Fruit fly (Drosophila melanogaster) whole organism, embryonic: ENCODE measurements around the gene CG15914.
A peak's percentile ranks its signal among the peaks of the same experiment; 100 is the strongest.

Experiments
- BEAF-32 ChIP-seq: fragments of 200-800 bp; sonication (Bioruptor generic); optimal IDR thresholded peaks from 3 replicates; lab custom pipeline; 2017; ENCODE audit warnings: missing biosample characterization, missing genetic modification characterization, mild to moderate bottlenecking, moderate library complexity, missing genetic modification reagents
- Bgb ChIP-seq: fragments of 200-800 bp; sonication (Bioruptor generic); IDR thresholded peaks from 2 replicates; pipeline ENCODE4 v1.3.6; 2022; ENCODE audit warnings: missing biosample characterization, missing genetic modification characterization; ENCODE audit not compliant: partially characterized antibody
- CG12071 ChIP-seq: fragments of 200-800 bp; sonication (Bioruptor generic); optimal IDR thresholded peaks from 3 replicates; lab custom pipeline; 2018; ENCODE audit warnings: missing biosample characterization, mild to moderate bottlenecking, missing genetic modification characterization
- CG12391 ChIP-seq: fragments of 200-800 bp; sonication (Bioruptor generic); optimal IDR thresholded peaks from 3 replicates; lab custom pipeline; 2018; ENCODE audit warnings: missing biosample characterization, mild to moderate bottlenecking, missing genetic modification characterization, moderate library complexity
- CG13287 ChIP-seq: fragments of 200-800 bp; sonication (Bioruptor generic); IDR thresholded peaks from 2 replicates; pipeline ENCODE4 v1.3.6; 2022; ENCODE audit warnings: missing biosample characterization, missing genetic modification characterization; ENCODE audit not compliant: partially characterized antibody
- CG13296 ChIP-seq: fragments of 200-800 bp; sonication (Bioruptor generic); optimal IDR thresholded peaks from 3 replicates; lab custom pipeline; 2018; ENCODE audit warnings: missing biosample characterization, mild to moderate bottlenecking, missing genetic modification characterization
- CG13424 ChIP-seq: fragments of 200-800 bp; sonication (Bioruptor generic); optimal IDR thresholded peaks from 2 replicates; lab custom pipeline; 2019; ENCODE audit warnings: missing biosample characterization, mild to moderate bottlenecking, missing genetic modification characterization, moderate library complexity
- CG14710 ChIP-seq: fragments of 200-800 bp; sonication (Bioruptor generic); optimal IDR thresholded peaks from 3 replicates; lab custom pipeline; 2019; ENCODE audit warnings: missing biosample characterization, mild to moderate bottlenecking, missing genetic modification characterization, moderate library complexity
- CG1603 ChIP-seq: fragments of 200-800 bp; sonication (Bioruptor generic); optimal IDR thresholded peaks from 2 replicates; lab custom pipeline; 2019; ENCODE audit warnings: missing biosample characterization, mild to moderate bottlenecking, missing genetic modification characterization, moderate library complexity
- CG18262 ChIP-seq: fragments of 200-800 bp; optimal IDR thresholded peaks from 3 replicates; lab custom pipeline; 2019; ENCODE audit warnings: missing biosample characterization, mild to moderate bottlenecking, missing genetic modification characterization, moderate library complexity
- CG2116 ChIP-seq: fragments of 200-800 bp; sonication (Bioruptor generic); optimal IDR thresholded peaks from 3 replicates; lab custom pipeline; 2018; ENCODE audit warnings: missing biosample characterization, mild to moderate bottlenecking, missing genetic modification characterization
- CG30020 ChIP-seq: fragments of 200-800 bp; optimal IDR thresholded peaks from 2 replicates; lab custom pipeline; 2019; ENCODE audit warnings: missing biosample characterization, mild to moderate bottlenecking, missing genetic modification characterization, moderate library complexity
- CG34376 ChIP-seq: fragments of 200-800 bp; sonication (Bioruptor generic); optimal IDR thresholded peaks from 2 replicates; lab custom pipeline; 2018; ENCODE audit warnings: missing biosample characterization, mild to moderate bottlenecking, missing genetic modification characterization
- CG34422 ChIP-seq: fragments of 200-800 bp; sonication (Bioruptor generic); IDR thresholded peaks from 3 replicates; pipeline ENCODE4 v1.3.6; 2022; ENCODE audit warnings: missing biosample characterization, missing genetic modification characterization
- CG4360 ChIP-seq: fragments of 200-800 bp; sonication (Bioruptor generic); IDR thresholded peaks from 2 replicates; pipeline ENCODE4 v1.3.6; 2022; ENCODE audit warnings: missing biosample characterization, missing genetic modification characterization
- CG43689 ChIP-seq: fragments of 200-800 bp; sonication (Bioruptor generic); IDR thresholded peaks from 2 replicates; pipeline ENCODE4 v1.3.6; 2022; ENCODE audit warnings: missing biosample characterization, missing genetic modification characterization
- CG4404 ChIP-seq: fragments of 200-800 bp; sonication (Bioruptor generic); IDR thresholded peaks from 2 replicates; pipeline ENCODE4 v1.3.6; 2022; ENCODE audit warnings: missing biosample characterization, missing genetic modification characterization
- CG4424 ChIP-seq: fragments of 200-800 bp; sonication (Bioruptor generic); optimal IDR thresholded peaks from 3 replicates; lab custom pipeline; 2016; ENCODE audit warnings: missing biosample characterization, missing genetic modification characterization
- CG6254 ChIP-seq: fragments of 200-800 bp; sonication (Bioruptor generic); optimal IDR thresholded peaks from 3 replicates; lab custom pipeline; 2017; ENCODE audit warnings: mild to moderate bottlenecking, missing biosample characterization, missing genetic modification reagents, missing genetic modification characterization
- CG8478 ChIP-seq: fragments of >200 bp; optimal IDR thresholded peaks from 2 replicates; lab custom pipeline; 2018
- CG9215 ChIP-seq: fragments of 200-800 bp; sonication (Bioruptor generic); IDR thresholded peaks from 2 replicates; pipeline ENCODE4 v1.3.6; 2022; ENCODE audit warnings: missing biosample characterization, missing genetic modification characterization
- CG9932 ChIP-seq: fragments of 200-800 bp; sonication (Bioruptor generic); IDR thresholded peaks from 2 replicates; pipeline ENCODE4 v1.3.6; 2022; ENCODE audit warnings: missing biosample characterization, missing genetic modification characterization
- Dfd ChIP-seq, 2 experiments: fragments of >200 bp; optimal IDR thresholded peaks; 2 replicates each; lab custom pipeline; 2017; ENCODE audit warnings: missing biosample characterization in 2 of 2, missing genetic modification characterization in 2 of 2
- Dip3 ChIP-seq: fragments of 200-800 bp; sonication (Bioruptor generic); optimal IDR thresholded peaks from 3 replicates; lab custom pipeline; 2016; ENCODE audit warnings: missing biosample characterization, missing genetic modification characterization
- Dll ChIP-seq: fragments of 200-800 bp; sonication (Bioruptor generic); IDR thresholded peaks from 4 replicates; pipeline ENCODE4 v1.3.6; 2022; ENCODE audit warnings: missing biosample characterization, missing genetic modification characterization; ENCODE audit not compliant: partially characterized antibody
- Dp ChIP-seq: fragments of 200-800 bp; sonication (Bioruptor generic); optimal IDR thresholded peaks from 2 replicates; lab custom pipeline; 2018; ENCODE audit warnings: missing biosample characterization, mild to moderate bottlenecking, missing genetic modification characterization, moderate library complexity
- E2f2 ChIP-seq: fragments of 200-800 bp; sonication (Bioruptor generic); IDR thresholded peaks from 2 replicates; pipeline ENCODE4 v1.3.6; 2022; ENCODE audit warnings: missing biosample characterization, missing genetic modification characterization
- Ets65A ChIP-seq: fragments of 200-800 bp; sonication (Bioruptor generic); peaks from one replicate; lab custom pipeline; 2016; ENCODE audit warnings: missing biosample characterization, missing genetic modification characterization
- Ets97D ChIP-seq: fragments of 200-800 bp; sonication (Bioruptor generic); optimal IDR thresholded peaks from 3 replicates; lab custom pipeline; 2016; ENCODE audit warnings: missing biosample characterization, missing genetic modification characterization
- HLH4C ChIP-seq: fragments of 200-800 bp; sonication (Bioruptor generic); IDR thresholded peaks from 3 replicates; pipeline ENCODE4 v1.3.6; 2022; ENCODE audit warnings: missing biosample characterization, missing genetic modification characterization; ENCODE audit not compliant: partially characterized antibody
- HLH54F ChIP-seq: fragments of 200-800 bp; sonication (Bioruptor generic); optimal IDR thresholded peaks from 3 replicates; lab custom pipeline; 2016; ENCODE audit warnings: missing biosample characterization, missing genetic modification characterization
- Hsf ChIP-seq: fragments of 200-800 bp; sonication (Bioruptor generic); optimal IDR thresholded peaks from 3 replicates; lab custom pipeline; 2016; ENCODE audit warnings: missing biosample characterization, missing genetic modification characterization
- Med ChIP-seq: fragments of 200-800 bp; sonication (Bioruptor generic); peaks from one replicate; lab custom pipeline; 2016; ENCODE audit warnings: missing biosample characterization, missing genetic modification characterization, mild to moderate bottlenecking, inconsistent platforms, moderate library complexity
- Pdp1 ChIP-seq, 2 experiments: fragments of 200-800 bp; sonication (Bioruptor generic); optimal IDR thresholded peaks; 3 replicates each; lab custom pipeline; 2016; ENCODE audit warnings: missing biosample characterization in 2 of 2, missing genetic modification characterization in 2 of 2, mild to moderate bottlenecking in 1 of 2, moderate library complexity in 1 of 2
- Scr ChIP-seq: fragments of 200-800 bp; sonication (Bioruptor generic); IDR thresholded peaks from 2 replicates; pipeline ENCODE4 v1.3.6; 2022; ENCODE audit warnings: missing biosample characterization, missing genetic modification characterization; ENCODE audit not compliant: partially characterized antibody
- Sry-δ ChIP-seq: fragments of 200-800 bp; sonication (Bioruptor generic); optimal IDR thresholded peaks from 2 replicates; lab custom pipeline; 2016; ENCODE audit warnings: missing biosample characterization, missing genetic modification characterization
- abd-A ChIP-seq: fragments of 200-800 bp; sonication (Bioruptor generic); optimal IDR thresholded peaks from 3 replicates; lab custom pipeline; 2019; ENCODE audit warnings: missing biosample characterization, mild to moderate bottlenecking, missing genetic modification characterization, moderate library complexity
- bbx ChIP-seq: fragments of 200-800 bp; sonication (Bioruptor generic); IDR thresholded peaks from 2 replicates; pipeline ENCODE4 v1.3.6; 2022; ENCODE audit warnings: missing biosample characterization, missing genetic modification characterization; ENCODE audit not compliant: partially characterized antibody
- da ChIP-seq: fragments of 200-800 bp; sonication (Bioruptor generic); optimal IDR thresholded peaks from 2 replicates; lab custom pipeline; 2016; ENCODE audit warnings: missing biosample characterization, missing genetic modification characterization
- hbn ChIP-seq: fragments of 200-800 bp; sonication (Bioruptor generic); IDR thresholded peaks from 2 replicates; pipeline ENCODE4 v1.3.6; 2022; ENCODE audit warnings: missing biosample characterization, missing genetic modification characterization; ENCODE audit not compliant: partially characterized antibody
- kay ChIP-seq: fragments of 200-800 bp; sonication (Bioruptor generic); optimal IDR thresholded peaks from 2 replicates; lab custom pipeline; 2016; ENCODE audit warnings: missing biosample characterization, missing genetic modification characterization
- lilli ChIP-seq: fragments of 200-800 bp; sonication (Bioruptor generic); optimal IDR thresholded peaks from 3 replicates; lab custom pipeline; 2016; ENCODE audit warnings: missing biosample characterization, missing genetic modification characterization
- onecut ChIP-seq: fragments of 200-800 bp; sonication (Bioruptor generic); IDR thresholded peaks from 2 replicates; pipeline ENCODE4 v1.3.6; 2022; ENCODE audit warnings: missing biosample characterization, missing genetic modification characterization
- sens ChIP-seq: fragments of 200-800 bp; sonication (Bioruptor generic); peaks from one replicate; lab custom pipeline; 2016; ENCODE audit warnings: missing biosample characterization, missing genetic modification characterization
- tll ChIP-seq, 2 experiments: fragments of 200-800 bp in 1 of 2; fragments of >200 bp in 1 of 2; sonication (Bioruptor generic) in 1 of 2; optimal IDR thresholded peaks; 2 replicates each; lab custom pipeline; 2017 to 2019; ENCODE audit warnings: missing biosample characterization in 2 of 2, missing genetic modification characterization in 2 of 2, mild to moderate bottlenecking in 1 of 2, moderate library complexity in 1 of 2
- trem ChIP-seq: fragments of 200-800 bp; optimal IDR thresholded peaks from 3 replicates; lab custom pipeline; 2019; ENCODE audit warnings: missing biosample characterization, mild to moderate bottlenecking, missing genetic modification characterization, moderate library complexity
- tup ChIP-seq: fragments of 200-800 bp; sonication (Bioruptor generic); optimal IDR thresholded peaks from 2 replicates; lab custom pipeline; 2016; ENCODE audit warnings: missing biosample characterization, mild to moderate bottlenecking, missing genetic modification characterization, moderate library complexity
- unc-4 ChIP-seq: fragments of 200-800 bp; sonication (Bioruptor generic); IDR thresholded peaks from 2 replicates; pipeline ENCODE4 v1.3.6; 2022; ENCODE audit warnings: missing biosample characterization, missing genetic modification characterization; ENCODE audit not compliant: partially characterized antibody

The CG15914 gene

DNA sequence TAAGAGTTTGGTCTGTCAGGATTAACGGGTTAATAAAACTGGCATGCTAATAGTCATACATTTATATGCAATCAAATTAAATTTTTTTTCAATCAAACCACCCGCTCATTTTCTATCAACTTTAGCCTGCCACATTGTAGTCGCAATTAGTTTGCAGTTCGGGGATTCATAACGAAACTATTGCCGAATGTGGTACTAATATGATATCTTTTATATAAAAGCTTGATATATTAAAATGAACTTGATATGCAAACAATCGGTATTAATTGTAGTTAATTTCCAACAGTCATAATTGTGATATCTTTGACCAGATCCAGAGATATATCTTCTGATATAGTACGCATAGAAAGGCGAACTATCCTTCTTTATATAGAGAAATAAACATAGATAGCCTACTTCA, 12.8 kb downstream of the CG15914 start:
- TF ChIP-seq CG43689 (no peak), sens (peak; percentile 61), Hsf (GFP tag; lab: Kevin White, UChicago) (no peak), Dfd (GFP tag; optimal IDR thresholded peaks at IDR 0.05; lab: Kevin White, UChicago) (no peak), da (no peak), CG34422 (GFP tag; lab: Robert Waterston, UW) (no peak), Med (peak; percentile 20), kay (no peak), CG6254 (GFP tag; lab: Kevin White, UChicago) (no peak), Ets65A (GFP tag; lab: Kevin White, UChicago) (no peak)

dm6 chrX:15866799-15867412, 13.7 kb downstream of the CG15914 start:
- TF ChIP-seq lilli (GFP tag; lab: Kevin White, UChicago), result no peak
- TF ChIP-seq CG18262 (tag; lab: Kevin White, UChicago), result no peak
- peak; percentile 82 for TF ChIP-seq E2f2
- TF ChIP-seq CG13287 (GFP tag; lab: Robert Waterston, UW), result peak; percentile 42; the same call in 1 of the 2 replicates
- no peak for TF ChIP-seq CG12071
- no peak for TF ChIP-seq CG9932
- no peak for TF ChIP-seq Dip3 (GFP tag; lab: Kevin White, UChicago)
- no peak for TF ChIP-seq CG13424 (tag; lab: Kevin White, UChicago)
- TF ChIP-seq Ets97D (GFP tag; lab: Kevin White, UChicago), result peak; percentile 35
- TF ChIP-seq HLH4C (GFP tag; lab: Robert Waterston, UW), result peak; percentile 49; the same call in 1 of the 3 replicates
- TF ChIP-seq Scr, result peak; percentile 50
- no peak for TF ChIP-seq HLH54F
- TF ChIP-seq CG12391 (tag; lab: Kevin White, UChicago), result no peak
- 0 out of 2 replicates have a peak, but pooled peaks have one; percentile 11 for TF ChIP-seq hbn
- peak; percentile 4 for TF ChIP-seq trem (tag; lab: Kevin White, UChicago)
- TF ChIP-seq tup, result no peak
- peak; percentile 37 for TF ChIP-seq CG6254 (GFP tag; lab: Kevin White, UChicago)
- TF ChIP-seq bbx, result peak; percentile 55; the same call in 1 of the 2 replicates
- TF ChIP-seq sens, result peak; percentile 8
- peak; percentile 14 for TF ChIP-seq CG14710 (tag; lab: Kevin White, UChicago)
- no peak for TF ChIP-seq tll (GFP tag; optimal IDR thresholded peaks at IDR 0.05; lab: Kevin White, UChicago)
- peak; percentile 8; the same call in 1 of the 2 replicates for TF ChIP-seq onecut (GFP tag; lab: Robert Waterston, UW)
- 0 out of 2 replicates have a peak, but pooled peaks have one; percentile 41 for TF ChIP-seq unc-4 (GFP tag; lab: Robert Waterston, UW)
- TF ChIP-seq Dp (GFP tag; lab: Kevin White, UChicago), result peak; percentile 74
- TF ChIP-seq Bgb (GFP tag; lab: Robert Waterston, UW), result no peak; the same call in 1 of the 2 replicates
- peak; percentile 62 for TF ChIP-seq CG30020 (tag; lab: Kevin White, UChicago)
- no peak for TF ChIP-seq CG4404 (GFP tag; lab: Robert Waterston, UW)
- peak; percentile 9 for TF ChIP-seq CG1603 (tag; lab: Kevin White, UChicago)
- TF ChIP-seq Pdp1 (GFP tag; optimal IDR thresholded peaks at IDR 0.05; lab: Kevin White, UChicago), result peak in 1 of 2 experiments; percentile 11
- TF ChIP-seq CG9215, result no peak
- peak; percentile 97 for TF ChIP-seq CG2116 (GFP tag; lab: Kevin White, UChicago)
- no peak for TF ChIP-seq CG34376 (GFP tag; lab: Kevin White, UChicago)
- TF ChIP-seq CG8478, result no peak
- TF ChIP-seq BEAF-32 (GFP tag; lab: Kevin White, UChicago), result peak; percentile 54
- TF ChIP-seq CG4360 (GFP tag; lab: Robert Waterston, UW), result no peak
- TF ChIP-seq abd-A, result peak; percentile 34
- peak; percentile 32 for TF ChIP-seq Sry-δ (GFP tag; lab: Kevin White, UChicago)
- peak; percentile 47; the same call in 2 of the 4 replicates for TF ChIP-seq Dll (GFP tag; lab: Robert Waterston, UW)
- no peak for TF ChIP-seq CG13296
- TF ChIP-seq CG4424 (GFP tag; lab: Kevin White, UChicago), result no peak
